Worm (Caenorhabditis elegans): ENCODE measurements around the gene cyp-13A12.

cyp-13A12 gene

DNA sequence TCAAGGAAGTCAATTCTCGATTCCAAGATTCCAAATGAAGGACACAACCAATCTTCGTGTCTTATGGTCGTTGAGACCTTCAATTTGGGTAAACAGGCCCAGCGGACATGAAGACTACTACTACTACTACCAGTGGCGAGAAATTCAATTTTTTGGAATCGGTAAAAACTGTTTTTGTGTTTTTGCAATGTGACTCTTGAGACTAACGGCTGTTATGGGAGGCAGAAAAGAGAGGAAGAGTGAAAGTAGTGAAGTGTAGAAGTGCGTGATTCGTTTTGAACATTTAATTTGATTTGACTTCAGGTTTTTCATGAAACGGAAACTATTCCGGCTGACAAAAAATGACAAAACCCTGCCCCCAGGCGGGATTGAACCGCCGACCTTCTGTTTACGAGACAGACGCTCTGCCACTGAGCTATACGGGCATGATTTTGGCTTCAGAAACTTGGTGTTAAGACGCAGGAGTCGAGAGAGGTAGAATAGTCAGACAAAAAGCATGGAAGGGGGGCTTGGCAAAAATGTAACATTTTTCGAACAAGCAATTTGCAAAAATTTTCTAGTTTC is 8.5 kb upstream of the cyp-13A12 start (continued):
- TF ChIP-seq nhr-42 (GFP tag; IDR thresholded peaks at IDR 0.05): peak; percentile 65; the same call in 1 of the 2 replicates
- TF ChIP-seq F10B5.3 (tag; optimal IDR thresholded peaks at IDR 0.05): no peak
- peak; percentile 79 for TF ChIP-seq vab-7 (GFP tag; IDR thresholded peaks at IDR 0.05)
- TF ChIP-seq ces-1 (GFP tag; optimal IDR thresholded peaks at IDR 0.05): no peak
- peak; percentile 80 for TF ChIP-seq lin-38 (GFP tag; IDR thresholded peaks at IDR 0.05)
- TF ChIP-seq nhr-102 (tag; optimal IDR thresholded peaks at IDR 0.05): peak; percentile 87
- TF ChIP-seq cey-2 (tag; optimal IDR thresholded peaks at IDR 0.05; ENCODE audit: borderline replicate concordance, insufficient read depth): no peak
- no peak for TF ChIP-seq zag-1 (tag; optimal IDR thresholded peaks at IDR 0.05)
- TF ChIP-seq lin-13 (GFP tag; optimal IDR thresholded peaks at IDR 0.05): peak; percentile 3
- peak; percentile 66 for TF ChIP-seq spr-1 (tag; optimal IDR thresholded peaks at IDR 0.05)
- no peak for TF ChIP-seq daf-19 (GFP tag; conservative IDR thresholded peaks at IDR 0.05)
- TF ChIP-seq aly-2 (tag; optimal IDR thresholded peaks at IDR 0.05): no peak
- peak; percentile 1 for TF ChIP-seq F37D6.2 (tag; optimal IDR thresholded peaks at IDR 0.05)
- TF ChIP-seq Y105C5A.15 (GFP tag; IDR thresholded peaks at IDR 0.05): peak; percentile 72; the same call in 1 of the 2 replicates
- TF ChIP-seq fos-1 (tag; optimal IDR thresholded peaks at IDR 0.05): no peak
- TF ChIP-seq nhr-28 (tag; optimal IDR thresholded peaks at IDR 0.05): no peak
- no peak for TF ChIP-seq egl-27 (tag; optimal IDR thresholded peaks at IDR 0.05)
- TF ChIP-seq skn-1 (tag; optimal IDR thresholded peaks at IDR 0.05): no peak
- TF ChIP-seq Y5F2A.4 (GFP tag; optimal IDR thresholded peaks at IDR 0.05): peak; percentile 45
- no peak for TF ChIP-seq ceh-62 (tag; optimal IDR thresholded peaks at IDR 0.05)
- TF ChIP-seq nhr-77 (tag; optimal IDR thresholded peaks at IDR 0.05): no peak
- no peak for TF ChIP-seq nhr-237 (tag; optimal IDR thresholded peaks at IDR 0.05)
- no peak; the same call in 1 of the 2 replicates for TF ChIP-seq Y75B8A.6 (GFP tag; IDR thresholded peaks at IDR 0.05)

ce11 chrIII:13018619-13019018 is 5.7 kb upstream of the cyp-13A12 start, which contains the start of gene col-98:
Gene col-98 (plus strand): TSS chrIII:13019008.
- TF ChIP-seq T26A8.4 (GFP tag; IDR thresholded peaks at IDR 0.05): no peak
- no peak for TF ChIP-seq F44E2.7 (GFP tag; IDR thresholded peaks at IDR 0.05)
- no peak for TF ChIP-seq daf-19 (GFP tag; conservative IDR thresholded peaks at IDR 0.05)
- no peak for TF ChIP-seq ceh-20 (GFP tag; IDR thresholded peaks at IDR 0.05)
- TF ChIP-seq mxl-3 (GFP tag; optimal IDR thresholded peaks at IDR 0.05): no peak
- TF ChIP-seq fos-1 (tag; optimal IDR thresholded peaks at IDR 0.05): no peak
- no peak for TF ChIP-seq nhr-42 (GFP tag; IDR thresholded peaks at IDR 0.05)
- TF ChIP-seq ZK337.2 (GFP tag; IDR thresholded peaks at IDR 0.05): no peak
- TF ChIP-seq madf-5 (GFP tag; IDR thresholded peaks at IDR 0.05): no peak
- TF ChIP-seq ceh-28 (tag; optimal IDR thresholded peaks at IDR 0.05): no peak
- TF ChIP-seq zip-2 (tag; optimal IDR thresholded peaks at IDR 0.05): no peak
- no peak for TF ChIP-seq Y48G9A.11 (GFP tag; IDR thresholded peaks at IDR 0.05)

DNA sequence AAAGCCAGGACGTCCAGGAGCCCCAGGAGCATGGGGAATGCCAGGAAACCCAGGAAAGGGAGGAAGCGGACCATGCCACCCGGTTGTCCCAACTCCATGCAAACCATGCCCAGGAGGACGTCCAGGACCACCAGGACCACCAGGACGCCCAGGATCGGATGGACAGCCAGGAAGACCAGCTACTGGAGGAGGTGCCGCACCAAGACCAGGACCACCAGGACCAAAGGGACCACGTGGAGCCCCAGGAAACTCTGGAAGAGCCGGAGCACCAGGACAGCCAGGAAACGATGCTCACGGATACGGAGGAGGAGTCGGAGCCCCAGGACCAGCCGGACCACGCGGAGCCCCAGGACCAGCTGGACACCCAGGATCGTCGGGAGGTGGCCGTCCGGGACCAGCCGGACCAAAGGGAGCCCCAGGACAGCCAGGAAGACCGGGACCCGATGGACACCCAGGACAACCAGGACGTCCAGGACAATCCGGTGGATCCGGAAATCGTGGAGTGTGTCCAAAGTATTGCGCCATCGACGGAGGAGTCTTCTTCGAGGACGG is 4.7 kb upstream of the cyp-13A12 start:
- TF ChIP-seq dmd-8 (GFP tag; IDR thresholded peaks at IDR 0.05) (0 out of 2 replicates have a peak, but pooled peaks have one; percentile 7), attf-4 (tag; optimal IDR thresholded peaks at IDR 0.05) (no peak), set-16 (GFP tag; IDR thresholded peaks at IDR 0.05) (peak; percentile 97), rbr-2 (tag; optimal IDR thresholded peaks at IDR 0.05) (no peak)

DNA sequence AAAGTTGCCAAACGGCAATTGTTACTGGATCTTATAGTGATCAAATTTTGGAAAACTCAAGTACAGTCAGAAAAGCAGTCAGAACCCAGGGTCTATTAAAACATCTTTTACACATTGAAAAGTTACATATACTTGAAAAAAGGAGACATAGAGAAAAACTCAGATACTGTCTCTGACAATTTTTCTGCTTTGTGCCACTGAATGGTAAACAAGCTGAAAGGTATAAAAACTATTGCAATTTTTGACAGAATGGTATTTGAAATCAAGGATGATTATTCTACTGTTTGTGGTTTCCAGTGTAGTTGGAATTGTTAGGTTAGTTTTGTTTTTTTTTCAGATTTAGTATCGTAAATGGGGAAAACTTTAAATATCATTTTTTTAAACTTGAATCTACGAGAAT is 3.6 kb upstream of the cyp-13A12 start, which contains the start of gene cyp-13A11:
Gene cyp-13A11, plus strand, starts transcription at position 266 of the 400 bp plus-strand sequence.
- TF ChIP-seq T26A8.4 (GFP tag; IDR thresholded peaks at IDR 0.05) (no peak), daf-19 (GFP tag; conservative IDR thresholded peaks at IDR 0.05) (no peak), lir-3 (tag; optimal IDR thresholded peaks at IDR 0.05) (no peak), hmg-1.1 (GFP tag; IDR thresholded peaks at IDR 0.05) (no peak), mdt-29 (GFP tag; IDR thresholded peaks at IDR 0.05) (no peak), nhr-28 (tag; optimal IDR thresholded peaks at IDR 0.05) (peak; percentile 7), D1046.2 (GFP tag; IDR thresholded peaks at IDR 0.05) (no peak), gei-8 (GFP tag; optimal IDR thresholded peaks at IDR 0.05) (no peak), daf-16 (GFP tag; optimal IDR thresholded peaks at IDR 0.05) (no peak), daf-16 (tag; optimal IDR thresholded peaks at IDR 0.05) (peak; percentile 94), dmd-6 (GFP tag; IDR thresholded peaks at IDR 0.05) (no peak), duxl-1 (tag; optimal IDR thresholded peaks at IDR 0.05; ENCODE audit: poor library complexity) (no peak)

Data from whole organism, L4 larva.